Fruit fly (Drosophila melanogaster) whole organism, embryonic: ENCODE results near the gene CG13455.
A peak's percentile ranks its signal among the peaks of the same experiment; 100 is the strongest.

Source experiments
- B-H2 ChIP-seq: fragments of 200-800 bp; sonication (Bioruptor generic); optimal IDR thresholded peaks from 2 replicates; lab custom pipeline; 2018; ENCODE audit warnings: missing biosample characterization, mild to moderate bottlenecking, missing genetic modification characterization
- BEAF-32 ChIP-seq: fragments of 200-800 bp; sonication (Bioruptor generic); optimal IDR thresholded peaks from 3 replicates; lab custom pipeline; 2017; ENCODE audit warnings: missing biosample characterization, missing genetic modification characterization, mild to moderate bottlenecking, moderate library complexity, missing genetic modification reagents
- Blimp-1 ChIP-seq: fragments of 200-800 bp; sonication (Bioruptor generic); optimal IDR thresholded peaks from 3 replicates; lab custom pipeline; 2018; ENCODE audit warnings: missing biosample characterization, missing genetic modification characterization, mild to moderate bottlenecking, moderate library complexity, missing genetic modification reagents
- CG10543 ChIP-seq: fragments of 200-800 bp; sonication (Bioruptor generic); optimal IDR thresholded peaks from 3 replicates; lab custom pipeline; 2017; ENCODE audit warnings: missing biosample characterization, mild to moderate bottlenecking, missing genetic modification characterization, moderate library complexity
- CG10959 ChIP-seq: fragments of 200-800 bp; sonication (Bioruptor generic); IDR thresholded peaks from 2 replicates; pipeline ENCODE4 v1.3.6; 2022; ENCODE audit warnings: missing biosample characterization, missing genetic modification characterization
- CG11560 ChIP-seq: fragments of 200-800 bp; sonication (Bioruptor generic); IDR thresholded peaks from 3 replicates; pipeline ENCODE4 v1.3.6; 2022; ENCODE audit warnings: missing biosample characterization, missing genetic modification characterization
- CG12071 ChIP-seq: fragments of 200-800 bp; sonication (Bioruptor generic); optimal IDR thresholded peaks from 3 replicates; lab custom pipeline; 2018; ENCODE audit warnings: missing biosample characterization, mild to moderate bottlenecking, missing genetic modification characterization
- CG13287 ChIP-seq: fragments of 200-800 bp; sonication (Bioruptor generic); IDR thresholded peaks from 2 replicates; pipeline ENCODE4 v1.3.6; 2022; ENCODE audit warnings: missing biosample characterization, missing genetic modification characterization; ENCODE audit not compliant: partially characterized antibody
- CG15696 ChIP-seq: fragments of 200-800 bp; sonication (Bioruptor generic); optimal IDR thresholded peaks from 2 replicates; lab custom pipeline; 2019; ENCODE audit warnings: missing biosample characterization, mild to moderate bottlenecking, missing genetic modification characterization, moderate library complexity
- CG16815 ChIP-seq: fragments of 200-800 bp; sonication (Bioruptor generic); optimal IDR thresholded peaks from 3 replicates; lab custom pipeline; 2017; ENCODE audit warnings: missing biosample characterization, mild to moderate bottlenecking, missing genetic modification characterization
- CG17359 ChIP-seq: fragments of 200-800 bp; sonication (Bioruptor generic); optimal IDR thresholded peaks from 3 replicates; lab custom pipeline; 2018; ENCODE audit warnings: missing biosample characterization, mild to moderate bottlenecking, missing genetic modification characterization, moderate library complexity
- CG17385 ChIP-seq: fragments of 200-800 bp; sonication (Bioruptor generic); optimal IDR thresholded peaks from 3 replicates; lab custom pipeline; 2018; ENCODE audit warnings: missing biosample characterization, mild to moderate bottlenecking, missing genetic modification characterization
- CG2116 ChIP-seq: fragments of 200-800 bp; sonication (Bioruptor generic); optimal IDR thresholded peaks from 3 replicates; lab custom pipeline; 2018; ENCODE audit warnings: missing biosample characterization, mild to moderate bottlenecking, missing genetic modification characterization
- CG2199 ChIP-seq: fragments of 200-800 bp; sonication (Bioruptor generic); IDR thresholded peaks from 3 replicates; pipeline ENCODE4 v1.3.6; 2022; ENCODE audit warnings: missing biosample characterization, missing genetic modification characterization
- CG34376 ChIP-seq: fragments of 200-800 bp; sonication (Bioruptor generic); optimal IDR thresholded peaks from 2 replicates; lab custom pipeline; 2018; ENCODE audit warnings: missing biosample characterization, mild to moderate bottlenecking, missing genetic modification characterization
- CG3995 ChIP-seq: fragments of 200-800 bp; sonication (Bioruptor generic); optimal IDR thresholded peaks from 3 replicates; lab custom pipeline; 2016; ENCODE audit warnings: missing biosample characterization, missing genetic modification characterization
- CG4360 ChIP-seq: fragments of 200-800 bp; sonication (Bioruptor generic); IDR thresholded peaks from 2 replicates; pipeline ENCODE4 v1.3.6; 2022; ENCODE audit warnings: missing biosample characterization, missing genetic modification characterization
- CG6765 ChIP-seq: fragments of 200-800 bp; sonication (Bioruptor generic); optimal IDR thresholded peaks from 3 replicates; lab custom pipeline; 2017; ENCODE audit warnings: missing biosample characterization, mild to moderate bottlenecking, missing genetic modification characterization
- Dll ChIP-seq: fragments of 200-800 bp; sonication (Bioruptor generic); IDR thresholded peaks from 4 replicates; pipeline ENCODE4 v1.3.6; 2022; ENCODE audit warnings: missing biosample characterization, missing genetic modification characterization; ENCODE audit not compliant: partially characterized antibody
- Hand ChIP-seq: fragments of 200-800 bp; sonication (Bioruptor generic); optimal IDR thresholded peaks from 2 replicates; lab custom pipeline; 2017; ENCODE audit warnings: mild to moderate bottlenecking, missing biosample characterization, missing genetic modification reagents, missing genetic modification characterization
- HmgZ ChIP-seq: fragments of 200-800 bp; sonication (Bioruptor generic); optimal IDR thresholded peaks from 2 replicates; lab custom pipeline; 2018; ENCODE audit warnings: missing biosample characterization, mild to moderate bottlenecking, missing genetic modification characterization
- Hr78 ChIP-seq, 2 experiments: fragments of 200-800 bp in 1 of 2; fragments of >200 bp in 1 of 2; sonication (Bioruptor generic) in 1 of 2; optimal IDR thresholded peaks; 2 replicates each; lab custom pipeline; 2017 to 2019; ENCODE audit warnings: missing biosample characterization in 2 of 2, missing genetic modification characterization in 2 of 2, mild to moderate bottlenecking in 1 of 2, moderate library complexity in 1 of 2
- Med ChIP-seq: fragments of 200-800 bp; sonication (Bioruptor generic); peaks from one replicate; lab custom pipeline; 2016; ENCODE audit warnings: missing biosample characterization, missing genetic modification characterization, mild to moderate bottlenecking, inconsistent platforms, moderate library complexity
- Pdp1 ChIP-seq, 2 experiments: fragments of 200-800 bp; sonication (Bioruptor generic); optimal IDR thresholded peaks; 3 replicates each; lab custom pipeline; 2016; ENCODE audit warnings: missing biosample characterization in 2 of 2, missing genetic modification characterization in 2 of 2, mild to moderate bottlenecking in 1 of 2, moderate library complexity in 1 of 2
- Rfx ChIP-seq: fragments of 200-800 bp; sonication (Bioruptor generic); IDR thresholded peaks from 2 replicates; pipeline ENCODE4 v1.3.6; 2022; ENCODE audit warnings: missing biosample characterization, missing genetic modification characterization
- Sox100B ChIP-seq: fragments of 200-800 bp; sonication (Bioruptor generic); optimal IDR thresholded peaks from 3 replicates; lab custom pipeline; 2018; ENCODE audit warnings: missing biosample characterization, mild to moderate bottlenecking, missing genetic modification characterization
- Sry-δ ChIP-seq: fragments of 200-800 bp; sonication (Bioruptor generic); optimal IDR thresholded peaks from 2 replicates; lab custom pipeline; 2016; ENCODE audit warnings: missing biosample characterization, missing genetic modification characterization
- Usf ChIP-seq: fragments of 200-800 bp; sonication (Bioruptor generic); optimal IDR thresholded peaks from 2 replicates; lab custom pipeline; 2017; ENCODE audit warnings: missing genotype, missing biosample characterization, missing genetic modification characterization
- Vsx1 ChIP-seq: fragments of 200-800 bp; sonication (Bioruptor generic); optimal IDR thresholded peaks from 2 replicates; lab custom pipeline; 2017; ENCODE audit warnings: missing biosample characterization, mild to moderate bottlenecking, missing genetic modification characterization, missing genetic modification reagents
- ac ChIP-seq: fragments of 200-800 bp; sonication (Bioruptor generic); optimal IDR thresholded peaks from 3 replicates; lab custom pipeline; 2017; ENCODE audit warnings: missing biosample characterization, mild to moderate bottlenecking, missing genetic modification characterization
- aop ChIP-seq: fragments of 200-800 bp; sonication (Bioruptor generic); IDR thresholded peaks from 2 replicates; pipeline ENCODE4 v1.3.6; 2022; ENCODE audit warnings: missing biosample characterization, missing genetic modification characterization
- cg ChIP-seq: fragments of 200-800 bp; sonication (Bioruptor generic); optimal IDR thresholded peaks from 3 replicates; lab custom pipeline; 2019; ENCODE audit warnings: missing biosample characterization, mild to moderate bottlenecking, missing genetic modification characterization, moderate library complexity
- chinmo ChIP-seq: fragments of 200-800 bp; sonication (Bioruptor generic); IDR thresholded peaks from 4 replicates; pipeline ENCODE4 v1.3.6; 2022; ENCODE audit warnings: missing biosample characterization, missing genetic modification characterization; ENCODE audit not compliant: partially characterized antibody
- dm ChIP-seq: fragments of 200-800 bp; sonication (Bioruptor generic); optimal IDR thresholded peaks from 3 replicates; lab custom pipeline; 2016; ENCODE audit warnings: missing biosample characterization, missing genetic modification characterization
- eve ChIP-seq, 2 experiments: fragments of >200 bp; optimal IDR thresholded peaks; 2 replicates each; lab custom pipeline; 2017; ENCODE audit warnings: missing biosample characterization in 2 of 2, missing genetic modification characterization in 2 of 2
- exex ChIP-seq: fragments of 200-800 bp; sonication (Bioruptor generic); optimal IDR thresholded peaks from 4 replicates; lab custom pipeline; 2018; ENCODE audit warnings: missing biosample characterization, mild to moderate bottlenecking, missing genetic modification characterization, moderate library complexity
- fd96Cb ChIP-seq: fragments of 200-800 bp; sonication (Bioruptor generic); optimal IDR thresholded peaks from 2 replicates; lab custom pipeline; 2018; ENCODE audit warnings: missing biosample characterization, mild to moderate bottlenecking, missing genetic modification characterization, moderate library complexity
- hkb ChIP-seq, 2 experiments: fragments of 200-800 bp in 1 of 2; fragments of >200 bp in 1 of 2; sonication (Bioruptor generic) in 1 of 2; IDR thresholded peaks in 1 of 2; optimal IDR thresholded peaks in 1 of 2; 2 replicates each; pipeline versions ENCODE4 v1.3.6 to Lab custom; 2017 to 2022; ENCODE audit warnings: missing biosample characterization in 1 of 2, missing genetic modification characterization in 1 of 2
- jing ChIP-seq: fragments of 200-800 bp; sonication (Bioruptor generic); optimal IDR thresholded peaks from 2 replicates; lab custom pipeline; 2018; ENCODE audit warnings: missing biosample characterization, mild to moderate bottlenecking, missing genetic modification characterization
- pros ChIP-seq: fragments of 200-800 bp; sonication (Bioruptor generic); optimal IDR thresholded peaks from 3 replicates; lab custom pipeline; 2019; ENCODE audit warnings: missing biosample characterization, mild to moderate bottlenecking, missing genetic modification characterization, moderate library complexity
- pzg ChIP-seq: fragments of 200-800 bp; sonication (Bioruptor generic); optimal IDR thresholded peaks from 3 replicates; lab custom pipeline; 2018; ENCODE audit warnings: missing biosample characterization, mild to moderate bottlenecking, missing genetic modification characterization, moderate library complexity
- ro ChIP-seq: fragments of 200-800 bp; sonication (Bioruptor generic); IDR thresholded peaks from 2 replicates; pipeline ENCODE4 v1.3.6; 2022; ENCODE audit warnings: missing biosample characterization, missing genetic modification characterization
- sd ChIP-seq: fragments of 200-800 bp; sonication (Bioruptor generic); optimal IDR thresholded peaks from 3 replicates; lab custom pipeline; 2018; ENCODE audit warnings: missing biosample characterization, mild to moderate bottlenecking, missing genetic modification characterization, moderate library complexity
- sens ChIP-seq: fragments of 200-800 bp; sonication (Bioruptor generic); peaks from one replicate; lab custom pipeline; 2016; ENCODE audit warnings: missing biosample characterization, missing genetic modification characterization
- unc-4 ChIP-seq: fragments of 200-800 bp; sonication (Bioruptor generic); IDR thresholded peaks from 2 replicates; pipeline ENCODE4 v1.3.6; 2022; ENCODE audit warnings: missing biosample characterization, missing genetic modification characterization; ENCODE audit not compliant: partially characterized antibody

The CG13455 gene

DNA sequence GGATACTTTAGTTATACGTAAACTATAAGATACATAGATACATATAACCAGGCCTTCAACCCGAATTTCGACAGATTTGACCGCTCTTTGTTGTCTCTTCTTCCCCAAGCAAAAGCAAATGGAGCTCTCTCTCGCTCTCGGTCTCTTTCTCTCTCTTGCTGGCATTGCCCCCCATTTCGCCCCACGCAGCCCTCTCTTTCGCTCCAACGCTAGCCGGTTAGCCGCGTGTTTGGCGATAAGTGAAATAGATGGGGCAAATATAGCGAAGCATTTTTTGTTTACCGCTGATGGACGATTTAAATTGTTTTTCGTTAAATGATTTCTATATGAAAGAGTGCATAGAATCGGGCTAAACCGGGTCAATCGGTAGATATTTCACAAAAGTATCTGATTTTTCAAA lies 18.0 kb downstream of the CG13455 start (continued):
- TF ChIP-seq CG15696 (tag; lab: Kevin White, UChicago) (no peak), aop (GFP tag; lab: Robert Waterston, UW) (no peak), CG6765 (GFP tag; lab: Kevin White, UChicago) (no peak)

DNA sequence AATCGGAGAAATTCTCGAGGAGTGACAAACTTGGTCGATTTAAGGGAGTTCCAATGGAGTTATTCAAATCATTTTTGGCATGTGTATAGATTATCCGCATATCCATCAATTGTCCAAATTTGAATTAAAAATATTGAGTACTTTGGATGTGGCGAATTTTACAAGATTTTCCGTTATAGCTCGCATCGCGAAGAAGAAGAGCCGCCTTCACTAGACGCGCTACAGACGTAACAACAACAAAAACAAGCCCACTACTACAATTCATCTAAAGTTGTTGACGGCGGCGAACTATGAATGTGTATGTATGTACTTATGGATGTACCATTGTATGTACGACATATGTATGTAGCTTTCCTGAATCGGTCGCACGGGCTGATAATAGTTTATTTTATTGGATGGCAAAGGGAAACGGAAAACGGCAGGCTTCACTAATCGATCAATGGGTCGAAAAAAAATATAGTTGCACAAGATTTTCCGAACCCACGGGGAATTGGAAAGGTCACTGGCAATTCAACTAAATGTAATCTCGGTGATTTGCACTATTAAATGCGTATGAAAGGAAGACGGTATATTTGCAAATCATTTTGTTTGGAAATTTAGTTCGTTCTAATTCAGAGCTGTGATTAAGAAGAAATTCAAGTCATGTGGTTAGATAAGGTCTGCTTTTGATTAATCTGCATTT lies 18.6 kb downstream of the CG13455 start:
- TF ChIP-seq Vsx1 (GFP tag; lab: Kevin White, UChicago) (peak; percentile 28), sd (tag; lab: Kevin White, UChicago) (peak; percentile 17), hkb (optimal IDR thresholded peaks at IDR 0.05; lab: Kevin White, UChicago) (no peak), hkb (GFP tag; IDR thresholded peaks at IDR 0.05; lab: Robert Waterston, UW) (peak; percentile 10; the same call in 1 of the 2 replicates), jing (GFP tag; lab: Kevin White, UChicago) (no peak), dm (GFP tag; lab: Kevin White, UChicago) (no peak), unc-4 (0 out of 2 replicates have a peak, but pooled peaks have one; percentile 10), pros (GFP tag; lab: Kevin White, UChicago) (no peak), CG10959 (GFP tag; lab: Robert Waterston, UW) (no peak), Hr78 (GFP tag; optimal IDR thresholded peaks at IDR 0.05; lab: Kevin White, UChicago) (peak in 1 of 2 experiments; percentile 67), CG2199 (GFP tag; lab: Robert Waterston, UW) (0 out of 3 replicates have a peak, but pooled peaks have one; percentile 33), BEAF-32 (GFP tag; lab: Kevin White, UChicago) (no peak), eve (GFP tag; optimal IDR thresholded peaks at IDR 0.05; lab: Kevin White, UChicago) (peak in 1 of 2 experiments; percentile 81), cg (GFP tag; lab: Kevin White, UChicago) (peak; percentile 17), B-H2 (GFP tag; lab: Kevin White, UChicago) (peak; percentile 0), fd96Cb (tag; lab: Kevin White, UChicago) (no peak), Blimp-1 (GFP tag; lab: Kevin White, UChicago) (no peak), Sox100B (no peak), chinmo (peak; percentile 4; the same call in 2 of the 4 replicates), CG4360 (GFP tag; lab: Robert Waterston, UW) (peak; percentile 81), CG17385 (peak; percentile 91), ac (GFP tag; lab: Kevin White, UChicago) (no peak), ro (GFP tag; lab: Robert Waterston, UW) (no peak), Pdp1 (GFP tag; optimal IDR thresholded peaks at IDR 0.05; lab: Kevin White, UChicago) (peak in 1 of 2 experiments; percentile 43), CG34376 (GFP tag; lab: Kevin White, UChicago) (peak; percentile 19), CG10543 (peak; percentile 73), exex (tag; lab: Kevin White, UChicago) (peak; percentile 43), CG6765 (GFP tag; lab: Kevin White, UChicago) (peak; percentile 17), Hand (GFP tag; lab: Kevin White, UChicago) (peak; percentile 24), Med (peak; percentile 77), CG16815 (GFP tag; lab: Kevin White, UChicago) (no peak), CG12071 (GFP tag; lab: Kevin White, UChicago) (no peak), sens (GFP tag; lab: Kevin White, UChicago) (peak; percentile 37)
- TF ChIP-seq, all 482 proteins: peak for 20

DNA sequence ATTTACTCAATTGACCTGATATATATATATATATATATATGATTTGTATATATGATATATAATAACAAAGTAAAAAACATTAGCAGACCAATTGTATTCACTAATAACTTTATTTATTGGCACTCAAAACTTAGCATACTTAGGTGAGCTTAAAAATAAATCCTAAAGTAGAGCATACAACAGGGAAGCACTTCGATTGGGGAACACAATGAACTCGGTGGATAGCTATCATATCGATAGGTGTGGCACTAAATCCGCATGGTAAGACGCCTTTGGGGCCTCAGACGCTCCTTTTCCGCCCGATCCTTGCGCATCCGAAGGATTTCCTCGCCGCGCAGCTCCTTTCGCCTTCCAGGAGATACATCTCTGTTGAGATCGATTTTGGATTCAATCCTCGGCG lies 20.1 kb downstream of the CG13455 start:
- TF ChIP-seq BEAF-32 (GFP tag; lab: Kevin White, UChicago) (peak; percentile 66), Usf (GFP tag; lab: Kevin White, UChicago) (no peak), CG2116 (peak; percentile 55), Dll (peak; percentile 50; the same call in 1 of the 4 replicates), HmgZ (tag; lab: Kevin White, UChicago) (peak; percentile 7), CG13287 (GFP tag; lab: Robert Waterston, UW) (peak; percentile 36; the same call in 1 of the 2 replicates), CG17359 (tag; lab: Kevin White, UChicago) (no peak), Sry-δ (GFP tag; lab: Kevin White, UChicago) (peak; percentile 38), Rfx (GFP tag; lab: Robert Waterston, UW) (0 out of 2 replicates have a peak, but pooled peaks have one; percentile 25), CG3995 (GFP tag; lab: Kevin White, UChicago) (peak; percentile 30), CG11560 (tag; lab: Robert Waterston, UW) (no peak), pzg (GFP tag; lab: Kevin White, UChicago) (peak; percentile 13)
